Fruit fly (Drosophila melanogaster): ENCODE measurements around the gene Noc2.

Gene Noc2

dm6 chr2L:21162875-21163274 is 566 bp upstream of the Noc2 start, which contains the start of gene Nbr:
TSS of gene Nbr (minus strand) at chr2L:21163083.
- TF ChIP-seq CG33017 (tag; optimal IDR thresholded peaks at IDR 0.05) (no peak), tj (GFP tag; optimal IDR thresholded peaks at IDR 0.05) (peak; percentile 61), bab1 (GFP tag; optimal IDR thresholded peaks at IDR 0.05) (peak; percentile 45), Clk (GFP tag; optimal IDR thresholded peaks at IDR 0.05) (no peak)

- TF ChIP-seq CG12768 (GFP tag; optimal IDR thresholded peaks at IDR 0.05) (no peak), CG5204 (GFP tag; optimal IDR thresholded peaks at IDR 0.05) (no peak), tj (GFP tag; optimal IDR thresholded peaks at IDR 0.05) (no peak), CG7101 (tag; optimal IDR thresholded peaks at IDR 0.05) (peak; percentile 54), ovo (GFP tag; optimal IDR thresholded peaks at IDR 0.05) (no peak), CG14711 (tag; optimal IDR thresholded peaks at IDR 0.05) (peak; percentile 81), pad (GFP tag; optimal IDR thresholded peaks at IDR 0.05) (peak; percentile 49), kay (GFP tag; ENCODE audit: borderline replicate concordance) (no peak), cic (GFP tag; optimal IDR thresholded peaks at IDR 0.05) (peak; percentile 56), CG1620 (GFP tag; optimal IDR thresholded peaks at IDR 0.05) (peak; percentile 37), CG11617 (GFP tag; optimal IDR thresholded peaks at IDR 0.05) (peak; percentile 21), cnc (optimal IDR thresholded peaks at IDR 0.05) (no peak), Mnt (GFP tag; optimal IDR thresholded peaks at IDR 0.05) (peak; percentile 72), CG33017 (tag; optimal IDR thresholded peaks at IDR 0.05) (no peak), CG7045 (GFP tag; optimal IDR thresholded peaks at IDR 0.05) (no peak), Clk (GFP tag; optimal IDR thresholded peaks at IDR 0.05) (no peak), toe (GFP tag; optimal IDR thresholded peaks at IDR 0.05) (no peak), Hr96 (GFP tag; optimal IDR thresholded peaks at IDR 0.05) (peak; percentile 12), Crg-1 (GFP tag; optimal IDR thresholded peaks at IDR 0.05) (peak; percentile 27), bab1 (GFP tag; optimal IDR thresholded peaks at IDR 0.05) (peak; percentile 30)
Observed at dm6 chr2L:21166422-21166821, 3.0 kb downstream of the Noc2 start.

- peak; percentile 85 for TF ChIP-seq ovo (GFP tag; optimal IDR thresholded peaks at IDR 0.05)
- TF ChIP-seq cnc (optimal IDR thresholded peaks at IDR 0.05), result no peak
- peak; percentile 86 for TF ChIP-seq CG33017 (tag; optimal IDR thresholded peaks at IDR 0.05)
- peak; percentile 87 for TF ChIP-seq CG7101 (tag; optimal IDR thresholded peaks at IDR 0.05)
- peak; percentile 72 for TF ChIP-seq CG14711 (tag; optimal IDR thresholded peaks at IDR 0.05)
- TF ChIP-seq tj (GFP tag; optimal IDR thresholded peaks at IDR 0.05), result peak; percentile 67
- peak; percentile 70 for TF ChIP-seq cic (GFP tag; optimal IDR thresholded peaks at IDR 0.05)
- TF ChIP-seq CG12768 (GFP tag; optimal IDR thresholded peaks at IDR 0.05), result peak; percentile 94
- no peak for TF ChIP-seq toe (GFP tag; optimal IDR thresholded peaks at IDR 0.05)
- TF ChIP-seq Mnt (GFP tag; optimal IDR thresholded peaks at IDR 0.05), result peak; percentile 91
- peak; percentile 71 for TF ChIP-seq bab1 (GFP tag; optimal IDR thresholded peaks at IDR 0.05)
- TF ChIP-seq CG5204 (GFP tag; optimal IDR thresholded peaks at IDR 0.05), result no peak
- TF ChIP-seq Hr96 (GFP tag; optimal IDR thresholded peaks at IDR 0.05), result peak; percentile 95
- peak; percentile 88 for TF ChIP-seq CG11617 (GFP tag; optimal IDR thresholded peaks at IDR 0.05)
- TF ChIP-seq pad (GFP tag; optimal IDR thresholded peaks at IDR 0.05), result peak; percentile 87
- peak; percentile 87 for TF ChIP-seq CG7045 (GFP tag; optimal IDR thresholded peaks at IDR 0.05)
- TF ChIP-seq Crg-1 (GFP tag; optimal IDR thresholded peaks at IDR 0.05), result peak; percentile 97
- peak; percentile 84 for TF ChIP-seq Clk (GFP tag; optimal IDR thresholded peaks at IDR 0.05)
- TF ChIP-seq kay (GFP tag; ENCODE audit: borderline replicate concordance), result no peak
- peak; percentile 92 for TF ChIP-seq CG1620 (GFP tag; optimal IDR thresholded peaks at IDR 0.05)
Observed at dm6 chr2L:21168295-21169159, 5.1 kb downstream of the Noc2 start, which contains the start of the genes mAcon1, CG43345 and CG43346. TSS of gene mAcon1 (plus strand) at chr2L:21168570. TSS of gene CG43345 (minus strand) at chr2L:21168581. TSS of gene CG43346 (minus strand) at chr2L:21168581.

- peak; percentile 12 for TF ChIP-seq cic (GFP tag; optimal IDR thresholded peaks at IDR 0.05)
- peak; percentile 2 for TF ChIP-seq CG7045 (GFP tag; optimal IDR thresholded peaks at IDR 0.05)
- peak; percentile 43 for TF ChIP-seq CG12768 (GFP tag; optimal IDR thresholded peaks at IDR 0.05)
- no peak for TF ChIP-seq bab1 (GFP tag; optimal IDR thresholded peaks at IDR 0.05)
- TF ChIP-seq Crg-1 (GFP tag; optimal IDR thresholded peaks at IDR 0.05), result no peak
- TF ChIP-seq pad (GFP tag; optimal IDR thresholded peaks at IDR 0.05), result no peak
Observed at dm6 chr2L:21169160-21169624, 5.8 kb downstream of the Noc2 start.

dm6 chr2L:21169863-21170262 is 6.4 kb downstream of the Noc2 start:
- TF ChIP-seq CG33017 (tag; optimal IDR thresholded peaks at IDR 0.05) (no peak), Mnt (GFP tag; optimal IDR thresholded peaks at IDR 0.05) (no peak), tj (GFP tag; optimal IDR thresholded peaks at IDR 0.05) (no peak), Crg-1 (GFP tag; optimal IDR thresholded peaks at IDR 0.05) (no peak), pad (GFP tag; optimal IDR thresholded peaks at IDR 0.05) (no peak), toe (GFP tag; optimal IDR thresholded peaks at IDR 0.05) (no peak), CG14711 (tag; optimal IDR thresholded peaks at IDR 0.05) (no peak), CG11617 (GFP tag; optimal IDR thresholded peaks at IDR 0.05) (no peak), Clk (GFP tag; optimal IDR thresholded peaks at IDR 0.05) (no peak), CG7045 (GFP tag; optimal IDR thresholded peaks at IDR 0.05) (no peak), kay (GFP tag; ENCODE audit: borderline replicate concordance) (no peak), CG7101 (tag; optimal IDR thresholded peaks at IDR 0.05) (no peak)

dm6 chr2L:21172922-21173321 is 9.5 kb downstream of the Noc2 start, which contains the start of gene CG31627:
TSS of gene CG31627 (plus strand) at chr2L:21173222.
- TF ChIP-seq cnc (optimal IDR thresholded peaks at IDR 0.05) (no peak), CG14711 (tag; optimal IDR thresholded peaks at IDR 0.05) (no peak), Hr96 (GFP tag; optimal IDR thresholded peaks at IDR 0.05) (no peak), CG12768 (GFP tag; optimal IDR thresholded peaks at IDR 0.05) (no peak), kay (GFP tag; ENCODE audit: borderline replicate concordance) (no peak), CG7101 (tag; optimal IDR thresholded peaks at IDR 0.05) (no peak), Crg-1 (GFP tag; optimal IDR thresholded peaks at IDR 0.05) (no peak), CG11617 (GFP tag; optimal IDR thresholded peaks at IDR 0.05) (no peak), toe (GFP tag; optimal IDR thresholded peaks at IDR 0.05) (no peak)
